Worm (Caenorhabditis elegans): Measurements from ENCODE around the gene cpb-2.

DNA sequence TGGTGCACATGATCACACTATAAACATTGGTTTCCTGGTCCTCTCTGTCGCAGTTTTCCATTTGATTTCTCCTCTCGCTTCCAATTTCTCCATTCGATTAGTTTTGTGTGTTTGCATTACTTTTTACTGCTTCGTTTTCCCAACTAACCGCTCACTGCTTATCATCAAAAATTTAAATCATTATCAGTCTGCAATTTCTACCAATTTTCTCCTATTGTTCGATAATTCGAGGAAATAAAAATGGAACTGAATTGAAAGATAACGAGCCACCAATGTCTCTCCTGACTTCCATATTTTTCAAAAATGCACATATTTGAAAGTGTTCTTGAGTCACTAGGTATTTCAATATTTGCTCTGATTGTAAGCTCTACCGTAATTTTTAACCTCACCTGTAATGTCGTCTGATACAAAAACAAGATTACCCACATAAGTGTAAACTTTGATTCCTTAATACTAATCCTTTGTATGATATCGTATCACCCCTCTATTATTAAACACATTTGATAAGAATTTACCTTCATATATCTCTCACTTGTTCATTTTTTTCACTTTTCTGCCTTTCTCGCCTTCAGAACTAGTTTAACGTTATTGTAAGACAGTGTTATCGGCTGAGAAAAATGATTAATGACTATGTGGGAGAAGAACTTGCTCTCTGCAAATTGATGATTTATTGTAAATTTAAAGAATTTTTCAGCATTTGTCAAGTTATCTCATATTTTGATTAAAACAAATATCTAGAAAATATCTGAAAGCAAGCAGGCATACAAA is 14.4 kb upstream of the cpb-2 start:
- no peak for TF ChIP-seq dao-5 (tag; optimal IDR thresholded peaks at IDR 0.05)
- no peak for TF ChIP-seq him-1 (tag; optimal IDR thresholded peaks at IDR 0.05)
- no peak for TF ChIP-seq W03F9.2 (tag; optimal IDR thresholded peaks at IDR 0.05)

Data from whole organism, L4/young adult.